Worm (Caenorhabditis elegans) whole organism, young adult: ENCODE measurements around the gene nlp-43.

Source experiments
- B0035.1 ChIP-seq: sonication (generic microtip); optimal IDR thresholded peaks from 2 replicates; lab custom pipeline; 2016; ENCODE audit warnings: missing genetic modification characterization, mild to moderate bottlenecking, missing compliant biosample characterization, missing genotype, missing genetic modification reagents
- B0336.3 ChIP-seq: fragments of 200-800 bp; sonication (Bioruptor generic); IDR thresholded peaks from 2 replicates; pipeline ENCODE4 v1.3.6; 2022; ENCODE audit warnings: missing genetic modification characterization, missing compliant biosample characterization
- C17E4.6 ChIP-seq: fragments of 200-800 bp; sonication (Bioruptor generic); IDR thresholded peaks from 2 replicates; pipeline ENCODE4 v1.3.6; 2022; ENCODE audit warnings: missing genetic modification reagents, missing genetic modification characterization, missing compliant biosample characterization
- F57A8.1 ChIP-seq: fragments of 200-800 bp; sonication (Bioruptor generic); optimal IDR thresholded peaks from 2 replicates; lab custom pipeline; 2018; ENCODE audit warnings: mild to moderate bottlenecking, missing genetic modification characterization, moderate library complexity, missing compliant biosample characterization
- F57C9.4 ChIP-seq: sonication (generic microtip); optimal IDR thresholded peaks from 2 replicates; lab custom pipeline; 2017; ENCODE audit warnings: mild to moderate bottlenecking, missing genetic modification characterization, missing compliant biosample characterization
- K11D2.4 ChIP-seq: fragments of 200-800 bp; sonication (Bioruptor generic); IDR thresholded peaks from 2 replicates; pipeline ENCODE4 v1.3.6; 2022; ENCODE audit warnings: missing genetic modification reagents, missing genetic modification characterization, missing compliant biosample characterization
- K12H6.12 ChIP-seq: fragments of 200-800 bp; sonication (Bioruptor generic); optimal IDR thresholded peaks from 2 replicates; lab custom pipeline; 2018; ENCODE audit warnings: mild to moderate bottlenecking, missing genetic modification characterization, missing compliant biosample characterization
- Y67H2A.10 ChIP-seq: fragments of 200-800 bp; sonication (Bioruptor generic); conservative IDR thresholded peaks from 2 replicates; pipeline ENCODE4 v1.3.6; 2022; ENCODE audit warnings: missing genetic modification reagents, missing genetic modification characterization, missing compliant biosample characterization
- Y79H2A.3 ChIP-seq: fragments of 200-800 bp; sonication (Bioruptor generic); conservative IDR thresholded peaks from 2 replicates; pipeline ENCODE4 v1.3.6; 2022; ENCODE audit warnings: missing genetic modification reagents, missing genetic modification characterization, missing compliant biosample characterization
- ZK185.1 ChIP-seq: sonication (generic microtip); optimal IDR thresholded peaks from 2 replicates; lab custom pipeline; 2016; ENCODE audit warnings: mild to moderate bottlenecking, missing genetic modification characterization, missing compliant biosample characterization; ENCODE audit not compliant: poor library complexity, severe bottlenecking
- akir-1 ChIP-seq: fragments of 200-800 bp; sonication (Bioruptor generic); optimal IDR thresholded peaks from 2 replicates; lab custom pipeline; 2018; ENCODE audit warnings: mild to moderate bottlenecking, missing genetic modification characterization, moderate library complexity, missing compliant biosample characterization
- aptf-3 ChIP-seq: fragments of 200-800 bp; sonication (Bioruptor generic); IDR thresholded peaks from 2 replicates; pipeline ENCODE4 v1.3.6; 2022; ENCODE audit warnings: missing genetic modification characterization, missing compliant biosample characterization
- atf-7 ChIP-seq: sonication (generic microtip); optimal IDR thresholded peaks from 2 replicates; lab custom pipeline; 2017; ENCODE audit warnings: mild to moderate bottlenecking, missing genetic modification characterization, missing compliant biosample characterization
- attf-3 ChIP-seq: fragments of 200-800 bp; sonication (Bioruptor generic); conservative IDR thresholded peaks from 2 replicates; pipeline ENCODE4 v1.3.6; 2022; ENCODE audit warnings: missing genetic modification reagents, missing genetic modification characterization, missing compliant biosample characterization
- attf-5 ChIP-seq: fragments of 200-800 bp; sonication (Bioruptor generic); optimal IDR thresholded peaks from 2 replicates; lab custom pipeline; 2018; ENCODE audit warnings: mild to moderate bottlenecking, missing genetic modification characterization, missing compliant biosample characterization
- bed-1 ChIP-seq: fragments of 200-800 bp; sonication (Bioruptor generic); IDR thresholded peaks from 2 replicates; pipeline ENCODE4 v1.3.6; 2022; ENCODE audit warnings: missing genetic modification reagents, missing genetic modification characterization, missing compliant biosample characterization
- ccch-3 ChIP-seq: fragments of 200-800 bp; sonication (Bioruptor generic); optimal IDR thresholded peaks from 2 replicates; lab custom pipeline; 2018; ENCODE audit warnings: mild to moderate bottlenecking, missing genetic modification characterization, missing compliant biosample characterization
- ceh-27 ChIP-seq: fragments of 200-800 bp; sonication (Bioruptor generic); optimal IDR thresholded peaks from 2 replicates; lab custom pipeline; 2018; ENCODE audit warnings: mild to moderate bottlenecking, missing genetic modification characterization, moderate library complexity, missing compliant biosample characterization
- ceh-58 ChIP-seq: fragments of 200-800 bp; sonication (Bioruptor generic); IDR thresholded peaks from 2 replicates; pipeline ENCODE4 v1.3.6; 2022; ENCODE audit warnings: missing genetic modification characterization, missing compliant biosample characterization
- ceh-91 ChIP-seq: fragments of 200-800 bp; sonication (Bioruptor generic); IDR thresholded peaks from 2 replicates; pipeline ENCODE4 v1.3.6; 2022; ENCODE audit warnings: missing genetic modification reagents, missing genetic modification characterization, missing compliant biosample characterization
- chd-7 ChIP-seq: sonication (generic microtip); optimal IDR thresholded peaks from 2 replicates; lab custom pipeline; 2016; ENCODE audit warnings: mild to moderate bottlenecking, missing genetic modification characterization, moderate library complexity, missing compliant biosample characterization
- dpff-1 ChIP-seq: sonication (generic microtip); optimal IDR thresholded peaks from 2 replicates; lab custom pipeline; 2017; ENCODE audit warnings: mild to moderate bottlenecking, missing genetic modification characterization, missing compliant biosample characterization
- dpl-1 ChIP-seq: fragments of 150-350 bp; optimal IDR thresholded peaks from 2 replicates; lab custom pipeline; 2014; ENCODE audit warnings: missing biosample characterization, missing genetic modification reagents, missing genetic modification characterization
- efl-1 ChIP-seq: fragments of 150-350 bp; optimal IDR thresholded peaks from 2 replicates; lab custom pipeline; 2014; ENCODE audit warnings: missing biosample characterization, missing genetic modification reagents, missing genetic modification characterization
- fkh-3 ChIP-seq: sonication (generic microtip); optimal IDR thresholded peaks from 2 replicates; lab custom pipeline; 2016; ENCODE audit warnings: mild to moderate bottlenecking, missing genetic modification characterization, missing compliant biosample characterization
- gei-17 ChIP-seq: fragments of 200-800 bp; sonication (Bioruptor generic); optimal IDR thresholded peaks from 2 replicates; lab custom pipeline; 2018; ENCODE audit warnings: mild to moderate bottlenecking, missing genetic modification characterization, missing compliant biosample characterization
- hlh-12 ChIP-seq: sonication (generic microtip); optimal IDR thresholded peaks from 2 replicates; lab custom pipeline; 2016; ENCODE audit warnings: missing genetic modification characterization, missing compliant biosample characterization
- hmg-1.2 ChIP-seq: fragments of 200-800 bp; sonication (Bioruptor generic); IDR thresholded peaks from 2 replicates; pipeline ENCODE4 v1.3.6; 2022; ENCODE audit warnings: missing genetic modification reagents, missing genetic modification characterization, missing compliant biosample characterization
- hmg-20 ChIP-seq: fragments of 200-800 bp; sonication (Bioruptor generic); IDR thresholded peaks from 2 replicates; pipeline ENCODE4 v1.3.6; 2022; ENCODE audit warnings: missing genetic modification reagents, missing genetic modification characterization, missing compliant biosample characterization
- hsf-1 ChIP-seq: fragments of 200-800 bp; sonication (Bioruptor generic); IDR thresholded peaks from 2 replicates; pipeline ENCODE4 v1.3.6; 2022; ENCODE audit warnings: missing genetic modification reagents, missing genetic modification characterization, missing compliant biosample characterization
- lag-1 ChIP-seq: fragments of 200-800 bp; sonication (Bioruptor generic); IDR thresholded peaks from 2 replicates; pipeline ENCODE4 v1.3.6; 2022; ENCODE audit warnings: missing genetic modification reagents, missing genetic modification characterization, missing compliant biosample characterization
- let-526 ChIP-seq: fragments of 200-800 bp; sonication (Bioruptor generic); IDR thresholded peaks from 2 replicates; pipeline ENCODE4 v1.3.6; 2022; ENCODE audit warnings: missing genetic modification reagents, missing genetic modification characterization, missing compliant biosample characterization
- lin-54 ChIP-seq: fragments of 200-800 bp; sonication (Bioruptor generic); optimal IDR thresholded peaks from 2 replicates; lab custom pipeline; 2018; ENCODE audit warnings: mild to moderate bottlenecking, missing genetic modification characterization, missing compliant biosample characterization
- madf-10 ChIP-seq: sonication (generic microtip); optimal IDR thresholded peaks from 2 replicates; lab custom pipeline; 2016; ENCODE audit warnings: mild to moderate bottlenecking, missing genetic modification characterization, missing compliant biosample characterization
- madf-6 ChIP-seq: fragments of 200-800 bp; sonication (Bioruptor generic); IDR thresholded peaks from 2 replicates; pipeline ENCODE4 v1.3.6; 2022; ENCODE audit warnings: missing genetic modification reagents, missing genetic modification characterization, missing compliant biosample characterization
- madf-8 ChIP-seq: fragments of 200-800 bp; sonication (Bioruptor generic); conservative IDR thresholded peaks from 2 replicates; pipeline ENCODE4 v1.3.6; 2022; ENCODE audit warnings: missing genetic modification reagents, missing genetic modification characterization, missing compliant biosample characterization
- mxl-1 ChIP-seq: sonication (generic microtip); optimal IDR thresholded peaks from 2 replicates; lab custom pipeline; 2016; ENCODE audit warnings: missing genetic modification characterization, missing compliant biosample characterization
- nfya-2 ChIP-seq: fragments of 200-800 bp; sonication (Bioruptor generic); IDR thresholded peaks from 2 replicates; pipeline ENCODE4 v1.3.6; 2022; ENCODE audit warnings: missing genetic modification reagents, missing genetic modification characterization, missing compliant biosample characterization
- nfyb-1 ChIP-seq: fragments of 200-800 bp; sonication (Bioruptor generic); IDR thresholded peaks from 2 replicates; pipeline ENCODE4 v1.3.6; 2022; ENCODE audit warnings: missing genetic modification reagents, missing genetic modification characterization, missing compliant biosample characterization
- nhr-120 ChIP-seq: fragments of 200-800 bp; sonication (Bioruptor generic); IDR thresholded peaks from 2 replicates; pipeline ENCODE4 v1.3.6; 2022; ENCODE audit warnings: missing genetic modification characterization, missing compliant biosample characterization
- nhr-80 ChIP-seq: sonication (generic microtip); optimal IDR thresholded peaks from 2 replicates; lab custom pipeline; 2016; ENCODE audit warnings: missing genetic modification characterization, missing compliant biosample characterization
- pbrm-1 ChIP-seq: fragments of 200-800 bp; sonication (Bioruptor generic); IDR thresholded peaks from 2 replicates; pipeline ENCODE4 v1.3.6; 2022; ENCODE audit warnings: missing genetic modification reagents, missing genetic modification characterization, missing compliant biosample characterization
- pha-4 ChIP-seq: fragments of 150-350 bp; sonication (generic microtip); optimal IDR thresholded peaks from 2 replicates; lab custom pipeline; 2014; ENCODE audit warnings: missing biosample characterization, missing genetic modification reagents, missing genetic modification characterization
- rec-8 ChIP-seq, 2 experiments: sonication (generic microtip); optimal IDR thresholded peaks; 2 replicates each; lab custom pipeline; 2016; ENCODE audit warnings: mild to moderate bottlenecking in 2 of 2, missing genetic modification characterization in 2 of 2, missing genetic modification reagents in 2 of 2, missing genotype in 2 of 2, missing biosample characterization in 1 of 2, missing compliant biosample characterization in 1 of 2, moderate library complexity in 1 of 2
- tlf-1 ChIP-seq: fragments of 200-800 bp; sonication (Bioruptor generic); optimal IDR thresholded peaks from 2 replicates; lab custom pipeline; 2018; ENCODE audit warnings: mild to moderate bottlenecking, missing genetic modification characterization, missing compliant biosample characterization
- xnd-1 ChIP-seq: sonication (generic microtip); optimal IDR thresholded peaks from 2 replicates; lab custom pipeline; 2016; ENCODE audit warnings: missing genotype, missing genetic modification reagents, missing genetic modification characterization, missing compliant biosample characterization
- zfh-2 ChIP-seq: fragments of 200-800 bp; sonication (Bioruptor generic); conservative IDR thresholded peaks from 2 replicates; pipeline ENCODE4 v1.3.6; 2022; ENCODE audit warnings: missing genetic modification reagents, missing genetic modification characterization, missing compliant biosample characterization
- ztf-18 ChIP-seq: sonication (generic microtip); optimal IDR thresholded peaks from 2 replicates; lab custom pipeline; 2016; ENCODE audit warnings: missing genotype, mild to moderate bottlenecking, missing genetic modification characterization, missing compliant biosample characterization
- ztf-22 ChIP-seq: fragments of 200-800 bp; sonication (Bioruptor generic); optimal IDR thresholded peaks from 2 replicates; lab custom pipeline; 2018; ENCODE audit warnings: mild to moderate bottlenecking, missing genetic modification characterization, moderate library complexity, missing compliant biosample characterization
- ztf-28 ChIP-seq: fragments of 200-800 bp; sonication (Bioruptor generic); IDR thresholded peaks from 2 replicates; pipeline ENCODE4 v1.3.6; 2022; ENCODE audit warnings: missing genetic modification reagents, missing genetic modification characterization, missing compliant biosample characterization

Gene nlp-43

DNA sequence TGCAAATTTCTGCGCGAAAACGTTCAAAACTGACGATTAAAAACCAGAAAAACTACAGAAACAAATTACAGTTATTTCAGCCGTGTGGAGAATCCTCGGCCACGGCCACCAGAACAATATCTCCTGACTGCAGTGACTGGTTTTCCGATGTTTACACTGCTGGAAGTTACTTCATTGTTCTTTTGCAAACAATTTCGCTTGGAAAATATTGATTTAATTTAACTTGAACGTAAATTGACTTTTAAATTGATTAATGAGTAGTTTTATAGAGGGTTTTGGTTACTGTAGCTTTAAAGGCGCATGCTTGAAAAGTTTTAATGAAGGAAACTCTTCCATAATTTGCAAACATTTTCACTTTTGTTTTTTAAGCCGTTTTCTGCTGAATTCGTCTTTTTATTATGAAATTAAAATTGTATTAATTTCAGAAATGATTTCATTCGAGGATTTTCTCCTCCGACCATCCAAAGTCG, 43.2 kb upstream of the nlp-43 start, which contains the start of gene smcr-8 (continued):
- no peak for TF ChIP-seq gei-17 (GFP tag; lab: Kevin White, UChicago)
- TF ChIP-seq F57C9.4: no peak
- no peak for TF ChIP-seq chd-7
- no peak for TF ChIP-seq dpl-1
- TF ChIP-seq F57A8.1 (GFP tag; lab: Kevin White, UChicago): no peak
- no peak for TF ChIP-seq C17E4.6
- no peak for TF ChIP-seq lag-1 (GFP tag; lab: Robert Waterston, UW)
- TF ChIP-seq nfyb-1 (GFP tag; lab: Robert Waterston, UW): no peak
- peak; percentile 72 for TF ChIP-seq ztf-18 (tag; lab: Kevin White, UChicago)
- TF ChIP-seq B0035.1: no peak
- TF ChIP-seq ccch-3 (GFP tag; lab: Kevin White, UChicago): peak; percentile 3
- no peak for TF ChIP-seq nhr-120 (GFP tag; lab: Robert Waterston, UW)
- TF ChIP-seq rec-8 (tag; optimal IDR thresholded peaks at IDR 0.05; lab: Kevin White, UChicago): peak in 1 of 2 experiments; percentile 17
- no peak for TF ChIP-seq ZK185.1
- TF ChIP-seq xnd-1 (tag; lab: Kevin White, UChicago): peak; percentile 82
- no peak for TF ChIP-seq lin-54
- TF ChIP-seq Y67H2A.10 (GFP tag; lab: Robert Waterston, UW): no peak
- no peak for TF ChIP-seq aptf-3 (GFP tag; lab: Robert Waterston, UW)
- TF ChIP-seq K12H6.12: no peak
- no peak for TF ChIP-seq zfh-2
- TF ChIP-seq bed-1 (GFP tag; lab: Robert Waterston, UW): no peak
- no peak for TF ChIP-seq akir-1
- TF ChIP-seq efl-1 (GFP tag; lab: Kevin White, UChicago): peak; percentile 29
- no peak for TF ChIP-seq B0336.3 (GFP tag; lab: Robert Waterston, UW)
- TF ChIP-seq K11D2.4 (GFP tag; lab: Robert Waterston, UW): no peak
- TF ChIP-seq madf-8 (GFP tag; lab: Robert Waterston, UW): peak; percentile 69
- TF ChIP-seq ceh-91 (GFP tag; lab: Robert Waterston, UW): peak; percentile 54; the same call in 1 of the 2 replicates
- TF ChIP-seq nhr-80 (tag; lab: Kevin White, UChicago): peak; percentile 32
- TF ChIP-seq attf-5 (GFP tag; lab: Kevin White, UChicago): peak; percentile 46
- TF ChIP-seq madf-10 (tag; lab: Kevin White, UChicago): no peak
- no peak for TF ChIP-seq pbrm-1 (GFP tag; lab: Robert Waterston, UW)
- no peak for TF ChIP-seq hmg-20
- peak; percentile 49 for TF ChIP-seq ceh-27
- no peak for TF ChIP-seq dpff-1
- TF ChIP-seq atf-7 (tag; lab: Kevin White, UChicago): no peak
- no peak for TF ChIP-seq hsf-1 (GFP tag; lab: Robert Waterston, UW)
- no peak for TF ChIP-seq nfya-2 (GFP tag; lab: Robert Waterston, UW)
- no peak for TF ChIP-seq hmg-1.2 (GFP tag; lab: Robert Waterston, UW)
- TF ChIP-seq tlf-1 (GFP tag; lab: Kevin White, UChicago): peak; percentile 23
- peak; percentile 82 for TF ChIP-seq madf-6
- TF ChIP-seq let-526 (GFP tag; lab: Robert Waterston, UW): peak; percentile 51; the same call in 1 of the 2 replicates
- no peak for TF ChIP-seq pha-4
- peak; percentile 56; the same call in 1 of the 2 replicates for TF ChIP-seq attf-3 (GFP tag; lab: Robert Waterston, UW)
- TF ChIP-seq hlh-12 (tag; lab: Kevin White, UChicago): no peak
- 0 out of 2 replicates have a peak, but pooled peaks have one; percentile 75 for TF ChIP-seq ztf-28 (GFP tag; lab: Robert Waterston, UW)
- TF ChIP-seq fkh-3 (tag; lab: Kevin White, UChicago): no peak
- 0 out of 2 replicates have a peak, but pooled peaks have one; percentile 40 for TF ChIP-seq Y79H2A.3
- no peak for TF ChIP-seq ztf-22
- no peak for TF ChIP-seq ceh-58 (GFP tag; lab: Robert Waterston, UW)
- no peak for TF ChIP-seq mxl-1 (tag; lab: Kevin White, UChicago)
